Worm (Caenorhabditis elegans) whole organism, late embryonic: ENCODE measurements around the gene npl-4.2.
A peak's percentile ranks its signal among the peaks of the same experiment; 100 is the strongest.

Experiments used
- C08G9.2 ChIP-seq: sonication (generic microtip); optimal IDR thresholded peaks from 2 replicates; lab custom pipeline; 2016; ENCODE audit warnings: mild to moderate bottlenecking, missing genetic modification characterization, moderate library complexity, missing compliant biosample characterization
- C38D4.7 ChIP-seq: fragments of 200-800 bp; sonication (Bioruptor generic); optimal IDR thresholded peaks from 2 replicates; lab custom pipeline; 2018; ENCODE audit warnings: mild to moderate bottlenecking, missing genetic modification characterization, moderate library complexity, missing compliant biosample characterization
- F13H6.1 ChIP-seq: sonication (generic microtip); optimal IDR thresholded peaks from 2 replicates; lab custom pipeline; 2016; ENCODE audit warnings: missing genetic modification characterization, missing compliant biosample characterization
- K02D7.2 ChIP-seq: sonication (generic microtip); optimal IDR thresholded peaks from 2 replicates; lab custom pipeline; 2017; ENCODE audit warnings: mild to moderate bottlenecking, missing genetic modification characterization, missing compliant biosample characterization
- K09A11.1 ChIP-seq: sonication (generic microtip); optimal IDR thresholded peaks from 2 replicates; lab custom pipeline; 2017; ENCODE audit warnings: antibody characterized with exemption, mild to moderate bottlenecking, missing genetic modification characterization, missing compliant biosample characterization; ENCODE audit not compliant: insufficient read depth
- T23F11.4 ChIP-seq: fragments of 200-800 bp; sonication (Bioruptor generic); optimal IDR thresholded peaks from 2 replicates; lab custom pipeline; 2018; ENCODE audit warnings: mild to moderate bottlenecking, missing genetic modification characterization, missing compliant biosample characterization
- Y22D7AL.16 ChIP-seq: sonication (generic microtip); optimal IDR thresholded peaks from 2 replicates; lab custom pipeline; 2016; ENCODE audit warnings: missing genetic modification characterization, missing compliant biosample characterization
- ama-1 ChIP-seq: fragments of 150-350 bp; optimal IDR thresholded peaks from 2 replicates; lab custom pipeline; 2014
- ceh-19 ChIP-seq: fragments of 200-800 bp; sonication (Bioruptor generic); optimal IDR thresholded peaks from 2 replicates; lab custom pipeline; 2018; ENCODE audit warnings: mild to moderate bottlenecking, missing genetic modification characterization, missing compliant biosample characterization
- ceh-22 ChIP-seq: sonication (generic microtip); optimal IDR thresholded peaks from 2 replicates; lab custom pipeline; 2017; ENCODE audit warnings: missing biosample characterization, missing genetic modification characterization
- ceh-30 ChIP-seq: fragments of 150-350 bp; optimal IDR thresholded peaks from 2 replicates; lab custom pipeline; 2014; ENCODE audit warnings: missing biosample characterization, missing genetic modification characterization
- ceh-31 ChIP-seq: sonication (generic microtip); optimal IDR thresholded peaks from 2 replicates; lab custom pipeline; 2016; ENCODE audit warnings: missing genetic modification characterization, missing compliant biosample characterization
- ceh-34 ChIP-seq: sonication (generic microtip); optimal IDR thresholded peaks from 2 replicates; lab custom pipeline; 2016; ENCODE audit warnings: mild to moderate bottlenecking, missing genetic modification characterization, missing compliant biosample characterization
- che-1 ChIP-seq: sonication (generic microtip); optimal IDR thresholded peaks from 2 replicates; lab custom pipeline; 2016; ENCODE audit warnings: mild to moderate bottlenecking, missing genetic modification characterization, missing compliant biosample characterization
- dmd-4 ChIP-seq: sonication (generic microtip); optimal IDR thresholded peaks from 2 replicates; lab custom pipeline; 2016; ENCODE audit warnings: borderline replicate concordance, missing genetic modification characterization, missing compliant biosample characterization
- elt-2 ChIP-seq: sonication (generic microtip); optimal IDR thresholded peaks from 2 replicates; lab custom pipeline; 2016; ENCODE audit warnings: missing genetic modification reagents, missing genetic modification characterization, missing compliant biosample characterization
- elt-4 ChIP-seq: sonication (generic microtip); optimal IDR thresholded peaks from 2 replicates; lab custom pipeline; 2016; ENCODE audit warnings: missing genetic modification characterization, missing compliant biosample characterization
- eyg-1 ChIP-seq: sonication (generic microtip); optimal IDR thresholded peaks from 2 replicates; lab custom pipeline; 2016; ENCODE audit warnings: missing genotype, missing genetic modification characterization, missing compliant biosample characterization
- fkh-10 ChIP-seq: fragments of 150-350 bp; optimal IDR thresholded peaks from 2 replicates; lab custom pipeline; 2014; ENCODE audit warnings: missing biosample characterization, missing genetic modification reagents, missing genetic modification characterization
- fkh-6 ChIP-seq: sonication (generic microtip); optimal IDR thresholded peaks from 2 replicates; lab custom pipeline; 2016; ENCODE audit warnings: missing genetic modification characterization, missing compliant biosample characterization
- gmeb-2 ChIP-seq: sonication (generic microtip); optimal IDR thresholded peaks from 2 replicates; lab custom pipeline; 2016; ENCODE audit warnings: missing genetic modification characterization, inconsistent platforms, missing compliant biosample characterization
- hlh-13 ChIP-seq: fragments of 200-800 bp; sonication (Bioruptor generic); optimal IDR thresholded peaks from 2 replicates; lab custom pipeline; 2018; ENCODE audit warnings: mild to moderate bottlenecking, missing genetic modification characterization, missing compliant biosample characterization
- hlh-6 ChIP-seq: sonication (generic microtip); optimal IDR thresholded peaks from 2 replicates; lab custom pipeline; 2016; ENCODE audit warnings: missing genotype, missing genetic modification characterization, missing compliant biosample characterization
- hlh-8 ChIP-seq: sonication (generic microtip); optimal IDR thresholded peaks from 2 replicates; lab custom pipeline; 2016; ENCODE audit warnings: missing genotype, missing genetic modification characterization, missing compliant biosample characterization
- lim-6 ChIP-seq: sonication (generic microtip); optimal IDR thresholded peaks from 2 replicates; lab custom pipeline; 2016; ENCODE audit warnings: missing genetic modification characterization, missing compliant biosample characterization
- lin-11 ChIP-seq: fragments of 200-800 bp; sonication (Bioruptor generic); optimal IDR thresholded peaks from 2 replicates; lab custom pipeline; 2018; ENCODE audit warnings: mild to moderate bottlenecking, missing genetic modification characterization, missing compliant biosample characterization
- madf-2 ChIP-seq: sonication (generic microtip); optimal IDR thresholded peaks from 2 replicates; lab custom pipeline; 2017; ENCODE audit warnings: missing genetic modification characterization, missing compliant biosample characterization
- mec-3 ChIP-seq: sonication (generic microtip); optimal IDR thresholded peaks from 2 replicates; lab custom pipeline; 2016; ENCODE audit warnings: borderline replicate concordance, missing genetic modification characterization, missing compliant biosample characterization
- nhr-232 ChIP-seq: sonication (generic microtip); optimal IDR thresholded peaks from 2 replicates; lab custom pipeline; 2016; ENCODE audit warnings: missing genetic modification characterization, missing compliant biosample characterization
- npax-4 ChIP-seq: sonication (generic microtip); optimal IDR thresholded peaks from 2 replicates; lab custom pipeline; 2016; ENCODE audit warnings: missing genetic modification characterization, missing compliant biosample characterization
- odd-2 ChIP-seq: sonication (generic microtip); optimal IDR thresholded peaks from 2 replicates; lab custom pipeline; 2017; ENCODE audit warnings: antibody characterized with exemption, mild to moderate bottlenecking, missing genetic modification characterization, missing compliant biosample characterization
- pag-3 ChIP-seq: sonication (generic microtip); optimal IDR thresholded peaks from 2 replicates; lab custom pipeline; 2016; ENCODE audit warnings: missing compliant biosample characterization, missing genetic modification characterization, borderline replicate concordance
- pat-9 ChIP-seq: fragments of 200-800 bp; sonication (Bioruptor generic); optimal IDR thresholded peaks from 2 replicates; lab custom pipeline; 2018; ENCODE audit warnings: mild to moderate bottlenecking, missing genetic modification characterization, moderate library complexity, missing compliant biosample characterization
- pax-1 ChIP-seq: fragments of 150-350 bp; optimal IDR thresholded peaks from 2 replicates; lab custom pipeline; 2014; ENCODE audit warnings: missing biosample characterization, missing genetic modification characterization
- pha-4 ChIP-seq: fragments of 150-350 bp; optimal IDR thresholded peaks from 2 replicates; lab custom pipeline; 2018; ENCODE audit warnings: missing biosample characterization, missing genetic modification reagents, missing genetic modification characterization
- pqm-1 ChIP-seq: sonication (generic microtip); optimal IDR thresholded peaks from 2 replicates; lab custom pipeline; 2016; ENCODE audit warnings: missing genetic modification characterization, missing compliant biosample characterization
- pros-1 ChIP-seq: fragments of 150-350 bp; optimal IDR thresholded peaks from 2 replicates; lab custom pipeline; 2014; ENCODE audit warnings: missing biosample characterization, missing genetic modification reagents, missing genetic modification characterization
- ref-2 ChIP-seq: sonication (generic microtip); optimal IDR thresholded peaks from 2 replicates; lab custom pipeline; 2016; ENCODE audit warnings: missing genetic modification characterization, missing compliant biosample characterization
- sox-2 ChIP-seq: fragments of 200-800 bp; sonication (Bioruptor generic); IDR thresholded peaks from 2 replicates; pipeline ENCODE4 v1.3.6; 2022; ENCODE audit warnings: missing genetic modification reagents, missing genetic modification characterization, missing compliant biosample characterization
- syd-9 ChIP-seq: sonication (generic microtip); optimal IDR thresholded peaks from 2 replicates; lab custom pipeline; 2016; ENCODE audit warnings: mild to moderate bottlenecking, missing genetic modification characterization, moderate library complexity, missing compliant biosample characterization
- tbx-2 ChIP-seq: sonication (generic microtip); optimal IDR thresholded peaks from 2 replicates; lab custom pipeline; 2016; ENCODE audit warnings: missing genetic modification characterization, missing compliant biosample characterization
- tbx-7 ChIP-seq: sonication (generic microtip); optimal IDR thresholded peaks from 2 replicates; lab custom pipeline; 2016; ENCODE audit warnings: missing genotype, missing genetic modification characterization, missing compliant biosample characterization
- unc-3 ChIP-seq, 2 experiments: fragments of 200-800 bp in 1 of 2; sonication (Bioruptor generic) in 1 of 2; sonication (generic microtip) in 1 of 2; conservative IDR thresholded peaks in 1 of 2; optimal IDR thresholded peaks in 1 of 2; 2 replicates each; pipeline versions ENCODE4 v1.3.6 to Lab custom; 2016 to 2022; ENCODE audit warnings: missing compliant biosample characterization in 2 of 2, missing genetic modification characterization in 2 of 2, missing genetic modification reagents in 1 of 2
- unc-55 ChIP-seq: sonication (generic microtip); optimal IDR thresholded peaks from 2 replicates; lab custom pipeline; 2017; ENCODE audit warnings: missing biosample characterization, missing genetic modification reagents, missing genetic modification characterization
- unc-86 ChIP-seq: sonication (generic microtip); optimal IDR thresholded peaks from 2 replicates; lab custom pipeline; 2016; ENCODE audit warnings: missing genetic modification characterization, missing compliant biosample characterization
- zip-5 ChIP-seq: sonication (generic microtip); optimal IDR thresholded peaks from 2 replicates; lab custom pipeline; 2016; ENCODE audit warnings: missing genetic modification characterization, missing compliant biosample characterization
- ztf-16 ChIP-seq: sonication (generic microtip); optimal IDR thresholded peaks from 2 replicates; lab custom pipeline; 2017; ENCODE audit warnings: missing genetic modification characterization, missing compliant biosample characterization

The npl-4.2 gene

DNA sequence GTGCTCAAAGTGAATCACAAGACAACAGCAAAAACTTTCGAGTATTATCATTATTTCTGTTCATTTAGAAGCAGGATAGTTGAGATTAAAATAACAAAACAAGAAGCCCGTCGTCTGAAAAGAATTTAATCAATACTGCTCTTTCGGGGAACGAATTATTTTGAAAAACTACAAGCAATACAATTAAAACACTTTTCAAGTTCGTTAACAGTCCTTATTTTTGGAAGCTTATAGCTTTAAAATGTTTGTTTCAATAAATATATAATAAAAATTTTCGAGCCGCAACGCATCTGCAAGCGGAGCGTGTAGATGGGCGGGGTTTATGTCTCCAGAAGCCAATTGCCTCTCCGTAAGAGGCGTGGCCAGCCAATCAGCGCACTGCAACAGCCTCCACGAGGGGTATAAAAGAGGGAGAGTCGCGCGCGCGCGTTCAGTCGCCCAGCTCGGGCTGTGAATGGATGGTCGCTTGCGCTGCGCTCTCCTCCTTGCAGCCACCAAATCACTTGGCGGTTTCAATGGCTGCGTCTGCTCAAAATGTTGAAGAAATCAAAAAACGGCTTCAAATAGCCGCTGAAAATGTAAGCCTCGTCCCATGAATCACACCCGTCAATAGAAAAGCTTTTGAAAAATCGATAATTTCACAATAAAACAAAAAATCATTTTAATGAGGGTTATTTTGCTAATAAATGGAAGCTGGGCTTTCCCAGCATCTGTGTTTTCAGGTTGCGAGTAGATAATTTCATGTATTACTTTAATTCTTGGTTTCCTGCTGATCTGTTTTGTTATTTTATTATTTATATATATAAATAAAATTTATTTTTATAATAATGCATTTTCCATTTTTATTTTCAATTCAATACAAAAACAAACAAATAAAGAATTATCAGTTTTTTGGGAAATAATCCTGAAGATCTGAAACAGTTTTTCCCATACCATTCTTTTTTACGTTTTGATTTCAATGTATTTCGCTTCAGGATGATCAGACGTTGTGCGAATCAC lies 38.3 kb downstream of the npl-4.2 start, which contains the start of the genes ift-43 and mdt-26 (continued):
- no peak for TF ChIP-seq mec-3 (tag; lab: Kevin White, UChicago)
- no peak for TF ChIP-seq pag-3 (tag; lab: Kevin White, UChicago)
- TF ChIP-seq hlh-6, result no peak

DNA sequence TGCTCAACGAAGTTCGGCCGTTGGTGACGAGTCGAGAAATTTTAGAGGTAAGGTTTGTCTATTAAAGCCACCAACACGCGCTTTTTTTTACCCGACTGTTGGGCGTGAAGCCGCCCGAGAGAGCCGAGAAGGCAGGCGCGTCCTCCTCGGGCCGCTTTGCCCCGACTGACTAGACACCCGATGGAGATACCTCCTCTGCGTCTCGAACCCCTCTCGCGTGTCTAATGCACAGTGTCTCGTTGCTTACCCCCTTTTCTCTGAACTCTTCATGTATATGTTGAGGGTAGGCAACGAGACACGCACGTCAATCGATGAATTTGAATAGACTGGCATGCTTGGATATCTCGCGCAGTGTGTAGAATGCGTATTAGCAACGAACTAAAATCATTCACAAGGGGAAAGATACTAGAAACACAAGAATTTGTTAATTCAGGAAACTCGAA lies 39.1 kb downstream of the npl-4.2 start:
- no peak for TF ChIP-seq fkh-10
- peak; percentile 63 for TF ChIP-seq che-1 (tag; lab: Kevin White, UChicago)
- peak; percentile 45 for TF ChIP-seq hlh-13 (GFP tag; lab: Kevin White, UChicago)
- no peak for TF ChIP-seq npax-4 (tag; lab: Kevin White, UChicago)
- TF ChIP-seq pax-1, result peak; percentile 5
- TF ChIP-seq gmeb-2 (tag; lab: Kevin White, UChicago), result peak; percentile 70
- TF ChIP-seq T23F11.4 (GFP tag; lab: Kevin White, UChicago), result peak; percentile 87
- TF ChIP-seq nhr-232 (tag; lab: Kevin White, UChicago), result peak; percentile 42
- peak; percentile 66 for TF ChIP-seq unc-55 (GFP tag; lab: Kevin White, UChicago)
- TF ChIP-seq elt-2 (tag; lab: Kevin White, UChicago), result peak; percentile 83
- TF ChIP-seq fkh-6, result no peak
- TF ChIP-seq eyg-1 (tag; lab: Kevin White, UChicago), result no peak
- TF ChIP-seq unc-3 (GFP tag; conservative IDR thresholded peaks at IDR 0.05; lab: Robert Waterston, UW), result peak; percentile 93
- no peak for TF ChIP-seq unc-3 (tag; optimal IDR thresholded peaks at IDR 0.05; lab: Kevin White, UChicago)
- TF ChIP-seq odd-2 (tag; lab: Kevin White, UChicago), result no peak
- peak; percentile 72 for TF ChIP-seq unc-86 (tag; lab: Kevin White, UChicago)
- peak; percentile 78 for TF ChIP-seq lim-6 (tag; lab: Kevin White, UChicago)
- peak; percentile 75 for TF ChIP-seq madf-2 (tag; lab: Kevin White, UChicago)
- TF ChIP-seq zip-5 (tag; lab: Kevin White, UChicago), result no peak
- TF ChIP-seq ceh-30, result peak; percentile 44
- no peak for TF ChIP-seq ztf-16
- peak; percentile 61 for TF ChIP-seq dmd-4 (tag; lab: Kevin White, UChicago)
- peak; percentile 85 for TF ChIP-seq pat-9
- TF ChIP-seq tbx-7 (tag; lab: Kevin White, UChicago), result peak; percentile 23
- TF ChIP-seq pqm-1, result no peak
- peak; percentile 92 for TF ChIP-seq pros-1 (tag; lab: Kevin White, UChicago)
- peak; percentile 68 for TF ChIP-seq ceh-22 (tag; lab: Kevin White, UChicago)
- TF ChIP-seq F13H6.1 (tag; lab: Kevin White, UChicago), result peak; percentile 81
- TF ChIP-seq hlh-6, result peak; percentile 22
- peak; percentile 67 for TF ChIP-seq lin-11 (tag; lab: Kevin White, UChicago)
- TF ChIP-seq C08G9.2 (tag; lab: Kevin White, UChicago), result peak; percentile 76
- TF ChIP-seq ceh-31, result peak; percentile 89
- TF ChIP-seq hlh-8 (tag; lab: Kevin White, UChicago), result peak; percentile 64
- TF ChIP-seq sox-2 (GFP tag; lab: Robert Waterston, UW), result peak; percentile 52; the same call in 1 of the 2 replicates
- peak; percentile 91 for TF ChIP-seq ceh-19 (GFP tag; lab: Kevin White, UChicago)
- TF ChIP-seq pha-4 (tag; lab: Kevin White, UChicago), result no peak
- no peak for TF ChIP-seq elt-4 (tag; lab: Kevin White, UChicago)
- TF ChIP-seq Y22D7AL.16 (tag; lab: Kevin White, UChicago), result peak; percentile 78
- TF ChIP-seq pag-3 (tag; lab: Kevin White, UChicago), result no peak
- peak; percentile 73 for TF ChIP-seq C38D4.7
- TF ChIP-seq ceh-34 (tag; lab: Kevin White, UChicago), result peak; percentile 90
- peak; percentile 60 for TF ChIP-seq K09A11.1 (tag; lab: Kevin White, UChicago)
- TF ChIP-seq ama-1, result peak; percentile 98
- TF ChIP-seq K02D7.2 (tag; lab: Kevin White, UChicago), result peak; percentile 75
- TF ChIP-seq syd-9 (tag; lab: Kevin White, UChicago), result peak; percentile 44
- peak; percentile 78 for TF ChIP-seq ref-2
- TF ChIP-seq tbx-2 (tag; lab: Kevin White, UChicago), result peak; percentile 85
